Worm (Caenorhabditis elegans) whole organism, midembryonic: ENCODE results near the gene tag-131.
"Not testable (repeated sequence)": the region's sequence is repeated elsewhere in the genome, so short reads cannot be mapped to it uniquely, and the experiment has no call there.

Experiments
- T22C8.4 ChIP-seq: fragments of 200-800 bp; sonication (Bioruptor generic); IDR thresholded peaks from 2 replicates; pipeline ENCODE4 v1.3.6; 2022; ENCODE audit warnings: missing genetic modification characterization, missing compliant biosample characterization
- cog-1 ChIP-seq: sonication (generic microtip); optimal IDR thresholded peaks from 2 replicates; lab custom pipeline; 2016; ENCODE audit warnings: missing genetic modification characterization, missing compliant biosample characterization
- flt-1 ChIP-seq: fragments of 200-800 bp; sonication (Bioruptor generic); IDR thresholded peaks from 2 replicates; pipeline ENCODE4 v1.3.6; 2022; ENCODE audit warnings: missing genetic modification characterization, missing compliant biosample characterization
- klf-2 ChIP-seq: fragments of 200-800 bp; sonication (Bioruptor generic); conservative IDR thresholded peaks from 2 replicates; pipeline ENCODE4 v1.3.6; 2022; ENCODE audit warnings: missing genetic modification reagents, missing genetic modification characterization, missing compliant biosample characterization
- med-1 ChIP-seq: sonication (generic microtip); optimal IDR thresholded peaks from 2 replicates; lab custom pipeline; 2017; ENCODE audit warnings: missing genetic modification characterization, mild to moderate bottlenecking, missing compliant biosample characterization, antibody characterized with exemption, missing genetic modification reagents; ENCODE audit not compliant: insufficient read depth
- ref-1 ChIP-seq: fragments of 200-800 bp; sonication (Bioruptor generic); conservative IDR thresholded peaks from 2 replicates; pipeline ENCODE4 v1.3.6; 2022; ENCODE audit warnings: missing genetic modification reagents, missing genetic modification characterization, missing compliant biosample characterization
- tab-1 ChIP-seq: fragments of 200-800 bp; sonication (Bioruptor generic); IDR thresholded peaks from 2 replicates; pipeline ENCODE4 v1.3.6; 2022; ENCODE audit warnings: missing genetic modification characterization, missing compliant biosample characterization
- ztf-23 ChIP-seq: fragments of 200-800 bp; sonication (Bioruptor generic); IDR thresholded peaks from 2 replicates; pipeline ENCODE4 v1.3.6; 2022; ENCODE audit warnings: missing genetic modification reagents, missing genetic modification characterization, missing compliant biosample characterization
- ztf-29 ChIP-seq: fragments of 200-800 bp; sonication (Bioruptor generic); IDR thresholded peaks from 2 replicates; pipeline ENCODE4 v1.3.6; 2022; ENCODE audit warnings: missing genetic modification reagents, missing genetic modification characterization, missing compliant biosample characterization

DNA sequence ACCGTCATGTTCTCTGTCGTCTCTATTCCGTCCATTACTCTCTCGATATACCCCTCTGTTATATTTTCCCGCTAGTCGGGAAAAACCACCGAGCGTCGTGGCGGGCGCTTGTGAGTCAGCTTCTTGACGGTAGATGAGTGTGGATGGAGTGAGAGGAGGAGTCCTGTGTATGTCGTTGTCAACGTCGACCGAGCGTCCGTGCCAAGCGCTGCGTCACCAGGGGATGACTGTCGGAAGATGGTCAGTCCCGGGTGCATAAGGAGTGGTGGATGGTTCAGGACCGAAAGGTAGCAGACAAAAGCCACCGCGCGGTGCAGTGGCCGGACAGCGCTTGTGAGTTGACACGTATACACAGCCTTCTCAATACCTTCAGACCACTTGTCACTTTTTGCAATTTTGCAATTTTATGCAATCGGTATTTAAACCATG, 51.9 kb downstream of the tag-131 start:
- TF ChIP-seq ref-1 (GFP tag; lab: Robert Waterston, UW) (peak; percentile 63), flt-1 (GFP tag; lab: Robert Waterston, UW) (peak; percentile 93), ztf-29 (GFP tag; lab: Robert Waterston, UW) (0 out of 2 replicates have a peak, but pooled peaks have one; percentile 56), T22C8.4 (GFP tag; lab: Robert Waterston, UW) (peak; percentile 66; the same call in 1 of the 2 replicates), tab-1 (GFP tag; lab: Robert Waterston, UW) (peak; percentile 87), ztf-23 (GFP tag; lab: Robert Waterston, UW) (peak; percentile 85), klf-2 (GFP tag; lab: Robert Waterston, UW) (0 out of 2 replicates have a peak, but pooled peaks have one; percentile 62), cog-1 (peak; percentile 27)
- not testable (repeated sequence) for TF ChIP-seq med-1 (GFP tag; lab: Kevin White, UChicago)
